Fruit fly (Drosophila melanogaster): ENCODE measurements around the gene CG13288.

Gene CG13288

dm6 chr3L:5941086-5941485, 33.9 kb downstream of the CG13288 start:
- TF ChIP-seq bsh (GFP tag; optimal IDR thresholded peaks at IDR 0.05), result peak in 1 of 2 experiments; percentile 42
- no peak for TF ChIP-seq CG4360 (GFP tag; IDR thresholded peaks at IDR 0.05)
- 0 out of 2 replicates have a peak, but pooled peaks have one; percentile 18 for TF ChIP-seq Drgx (GFP tag; IDR thresholded peaks at IDR 0.05)
- no peak for TF ChIP-seq CG3838 (GFP tag; optimal IDR thresholded peaks at IDR 0.05)

dm6 chr3L:5941508-5941907, 34.3 kb downstream of the CG13288 start:
- no peak for TF ChIP-seq CG34376 (GFP tag; optimal IDR thresholded peaks at IDR 0.05)
- TF ChIP-seq Drgx (GFP tag; IDR thresholded peaks at IDR 0.05), result peak; percentile 32

dm6 chr3L:5943348-5943904, 36.2 kb downstream of the CG13288 start:
- peak in 1 of 2 experiments; percentile 66 for TF ChIP-seq bsh (GFP tag; optimal IDR thresholded peaks at IDR 0.05)
- peak; percentile 89 for TF ChIP-seq nom (GFP tag; optimal IDR thresholded peaks at IDR 0.05)
- TF ChIP-seq zen2 (GFP tag; IDR thresholded peaks at IDR 0.05; ENCODE audit: partially characterized antibody), result no peak
- TF ChIP-seq CG18476 (GFP tag; optimal IDR thresholded peaks at IDR 0.05), result no peak
- no peak for TF ChIP-seq cwo (GFP tag; optimal IDR thresholded peaks at IDR 0.05)

- TF ChIP-seq CG18262 (tag; optimal IDR thresholded peaks at IDR 0.05) (peak; percentile 5), fd102C (GFP tag; optimal IDR thresholded peaks at IDR 0.05) (no peak), Nf-YA (GFP tag; IDR thresholded peaks at IDR 0.05) (no peak), vvl (GFP tag; IDR thresholded peaks at IDR 0.05) (peak; percentile 16; the same call in 1 of the 2 replicates), CG3407 (GFP tag; optimal IDR thresholded peaks at IDR 0.05) (no peak), Usf (GFP tag; optimal IDR thresholded peaks at IDR 0.05) (no peak), CG2712 (tag; optimal IDR thresholded peaks at IDR 0.05) (peak; percentile 17), zfh1 (GFP tag; IDR thresholded peaks at IDR 0.05) (0 out of 3 replicates have a peak, but pooled peaks have one; percentile 16), Xrp1 (GFP tag; IDR thresholded peaks at IDR 0.05) (peak; percentile 17; the same call in 1 of the 2 replicates), fu2 (GFP tag; optimal IDR thresholded peaks at IDR 0.05) (no peak), D19A (tag; optimal IDR thresholded peaks at IDR 0.05) (peak; percentile 79), Blimp-1 (GFP tag; optimal IDR thresholded peaks at IDR 0.05) (peak; percentile 17), Drgx (GFP tag; IDR thresholded peaks at IDR 0.05) (peak; percentile 68), sens (GFP tag) (peak; percentile 49), CG11504 (tag; optimal IDR thresholded peaks at IDR 0.05) (peak; percentile 16), Bdp1 (GFP tag; optimal IDR thresholded peaks at IDR 0.05) (no peak)
These were observed 38.4 kb downstream of the CG13288 start for dm6 chr3L:5945571-5945970.

- TF ChIP-seq twi (tag; optimal IDR thresholded peaks at IDR 0.05), result peak; percentile 9
- TF ChIP-seq CG2202 (tag; optimal IDR thresholded peaks at IDR 0.05), result peak; percentile 34
- no peak for TF ChIP-seq CG6654 (GFP tag; optimal IDR thresholded peaks at IDR 0.05)
- TF ChIP-seq ATbp (GFP tag; optimal IDR thresholded peaks at IDR 0.05), result peak; percentile 27
- TF ChIP-seq CG7745 (tag; optimal IDR thresholded peaks at IDR 0.05), result peak; percentile 76
- no peak for TF ChIP-seq CG4282 (GFP tag; optimal IDR thresholded peaks at IDR 0.05)
- no peak for TF ChIP-seq phol (tag; optimal IDR thresholded peaks at IDR 0.05)
- TF ChIP-seq CG16813 (GFP tag; IDR thresholded peaks at IDR 0.05; ENCODE audit: partially characterized antibody), result no peak
- peak; percentile 46; the same call in 1 of the 3 replicates for TF ChIP-seq ci (GFP tag; IDR thresholded peaks at IDR 0.05)
- TF ChIP-seq salm (tag; optimal IDR thresholded peaks at IDR 0.05), result peak; percentile 81
- TF ChIP-seq sisA (GFP tag; IDR thresholded peaks at IDR 0.05), result no peak
- no peak for TF ChIP-seq NFAT (GFP tag; IDR thresholded peaks at IDR 0.05)
- TF ChIP-seq CG33557 (GFP tag; optimal IDR thresholded peaks at IDR 0.05), result peak; percentile 49
- TF ChIP-seq CG14014 (GFP tag; IDR thresholded peaks at IDR 0.05), result no peak
- TF ChIP-seq sima (GFP tag; optimal IDR thresholded peaks at IDR 0.05), result no peak
- TF ChIP-seq CG15601 (tag; optimal IDR thresholded peaks at IDR 0.05), result peak; percentile 29
- TF ChIP-seq CG15479 (GFP tag; optimal IDR thresholded peaks at IDR 0.05), result peak; percentile 14
- TF ChIP-seq Hr78 (GFP tag; optimal IDR thresholded peaks at IDR 0.05), result peak in 1 of 2 experiments; percentile 15
These were observed 40.0 kb downstream of the CG13288 start for dm6 chr3L:5947110-5947731.
